Fruit fly (Drosophila melanogaster) whole organism, wandering third instar larva: ENCODE results near the gene Dtd.

ENCODE experiments used
- Abd-B ChIP-seq: fragments of >200 bp; optimal IDR thresholded peaks from 2 replicates; lab custom pipeline; 2017; ENCODE audit warnings: missing biosample characterization, missing genetic modification characterization
- CG32264 ChIP-seq: fragments of 200-800 bp; sonication (Bioruptor generic); optimal IDR thresholded peaks from 2 replicates; lab custom pipeline; 2016; ENCODE audit warnings: missing biosample characterization, missing genetic modification characterization
- CG9705 ChIP-seq: fragments of 200-800 bp; sonication (Bioruptor generic); optimal IDR thresholded peaks from 2 replicates; lab custom pipeline; 2018; ENCODE audit warnings: missing biosample characterization, mild to moderate bottlenecking, missing genetic modification characterization
- CrebA ChIP-seq: fragments of 200-800 bp; sonication (Bioruptor generic); optimal IDR thresholded peaks from 2 replicates; lab custom pipeline; 2016; ENCODE audit warnings: missing biosample characterization, mild to moderate bottlenecking, missing genetic modification characterization, borderline replicate concordance
- Dfd ChIP-seq: fragments of >200 bp; optimal IDR thresholded peaks from 2 replicates; lab custom pipeline; 2017; ENCODE audit warnings: missing biosample characterization, missing genetic modification characterization
- Dif ChIP-seq: fragments of 200-275, 200-300 bp; sonication (Bioruptor generic); optimal IDR thresholded peaks from 2 replicates; lab custom pipeline; 2018; ENCODE audit warnings: missing biosample characterization, missing genetic modification characterization; ENCODE audit not compliant: partially characterized antibody
- GATAd ChIP-seq: sonication (Bioruptor generic); optimal IDR thresholded peaks from 2 replicates; lab custom pipeline; 2016; ENCODE audit warnings: missing biosample characterization, missing genetic modification characterization
- HLH106 ChIP-seq: fragments of 200-800 bp; optimal IDR thresholded peaks from 3 replicates; lab custom pipeline; 2019; ENCODE audit warnings: missing biosample characterization, mild to moderate bottlenecking, missing genetic modification characterization, moderate library complexity
- Hnf4 ChIP-seq: fragments of 200-800 bp; sonication (Bioruptor generic); optimal IDR thresholded peaks from 2 replicates; lab custom pipeline; 2016; ENCODE audit warnings: missing biosample characterization, mild to moderate bottlenecking, missing genetic modification characterization
- Hr78 ChIP-seq: fragments of >200 bp; optimal IDR thresholded peaks from 2 replicates; lab custom pipeline; 2017; ENCODE audit warnings: missing biosample characterization, missing genetic modification characterization
- Hr83 ChIP-seq: fragments of 200-300 bp; sonication (Bioruptor generic); optimal IDR thresholded peaks from 2 replicates; lab custom pipeline; 2016; ENCODE audit warnings: missing biosample characterization, mild to moderate bottlenecking, missing genetic modification characterization, moderate library complexity; ENCODE audit not compliant: poor library complexity, severe bottlenecking
- Jra ChIP-seq: sonication (Bioruptor generic); optimal IDR thresholded peaks from 2 replicates; lab custom pipeline; 2016; ENCODE audit warnings: missing biosample characterization, missing genetic modification characterization
- Mio ChIP-seq: sonication (Bioruptor generic); optimal IDR thresholded peaks from 2 replicates; lab custom pipeline; 2016; ENCODE audit warnings: missing biosample characterization, missing genetic modification characterization
- Myc ChIP-seq: fragments of >200 bp; optimal IDR thresholded peaks from 2 replicates; lab custom pipeline; 2017
- N ChIP-seq: fragments of >200 bp; optimal IDR thresholded peaks from 2 replicates; lab custom pipeline; 2018; ENCODE audit warnings: missing biosample characterization, missing external identifiers, missing genetic modification characterization
- OdsH ChIP-seq: fragments of 200-800 bp; sonication (Bioruptor generic); optimal IDR thresholded peaks from 2 replicates; lab custom pipeline; 2016; ENCODE audit warnings: missing biosample characterization, mild to moderate bottlenecking, missing genetic modification characterization
- Rel ChIP-seq, 2 experiments: fragments of 200-800 bp; sonication (Bioruptor generic) in 1 of 2; optimal IDR thresholded peaks; 2 replicates in 1 of 2; 3 replicates in 1 of 2; lab custom pipeline; 2016 to 2019; ENCODE audit warnings: mild to moderate bottlenecking in 2 of 2, missing biosample characterization in 2 of 2, missing genetic modification characterization in 2 of 2, moderate library complexity in 1 of 2
- Sp1 ChIP-seq: fragments of 200-800 bp; sonication (Bioruptor generic); optimal IDR thresholded peaks from 3 replicates; lab custom pipeline; 2019; ENCODE audit warnings: missing biosample characterization, mild to moderate bottlenecking, missing genetic modification characterization, moderate library complexity
- Vsx2 ChIP-seq: fragments of 200-300, 225-300 bp; sonication (Bioruptor generic); optimal IDR thresholded peaks from 2 replicates; lab custom pipeline; 2018; ENCODE audit warnings: missing biosample characterization, missing genetic modification characterization; ENCODE audit not compliant: partially characterized antibody
- br ChIP-seq: fragments of 200-800 bp; sonication (Bioruptor generic); optimal IDR thresholded peaks from 2 replicates; lab custom pipeline; 2016; ENCODE audit warnings: missing biosample characterization, missing genetic modification characterization
- brk ChIP-seq: fragments of 200-800 bp; sonication (Bioruptor generic); optimal IDR thresholded peaks from 2 replicates; lab custom pipeline; 2016; ENCODE audit warnings: missing biosample characterization, mild to moderate bottlenecking, missing genetic modification characterization
- dl ChIP-seq, 2 experiments: fragments of 175-275, 200-275 bp in 1 of 2; fragments of 200-275 bp in 1 of 2; sonication (Bioruptor generic); optimal IDR thresholded peaks; lab custom pipeline; 2018; ENCODE audit warnings: mild to moderate bottlenecking in 2 of 2, missing biosample characterization in 2 of 2, missing genetic modification characterization in 2 of 2, moderate library complexity in 2 of 2; ENCODE audit not compliant: partially characterized antibody in 2 of 2, insufficient read depth in 1 of 2
- dmrt93B ChIP-seq: fragments of 200-800 bp; sonication (Bioruptor generic); optimal IDR thresholded peaks from 2 replicates; lab custom pipeline; 2018; ENCODE audit warnings: missing biosample characterization, mild to moderate bottlenecking, missing genetic modification characterization
- dsf ChIP-seq: sonication (Bioruptor generic); optimal IDR thresholded peaks from 2 replicates; lab custom pipeline; 2016; ENCODE audit warnings: missing biosample characterization, missing genetic modification characterization, borderline replicate concordance
- foxo ChIP-seq, 2 experiments: fragments of 200-800 bp; sonication (Bioruptor generic); optimal IDR thresholded peaks; 2 replicates in 1 of 2; 3 replicates in 1 of 2; lab custom pipeline; 2016 to 2017; ENCODE audit warnings: missing biosample characterization in 2 of 2, missing genetic modification characterization in 2 of 2
- h ChIP-seq: fragments of 200-800 bp; sonication (Bioruptor generic); optimal IDR thresholded peaks from 3 replicates; lab custom pipeline; 2016; ENCODE audit warnings: missing biosample characterization, mild to moderate bottlenecking, missing genetic modification characterization
- jim ChIP-seq: fragments of 175-275, 200-325 bp; sonication (Bioruptor generic); optimal IDR thresholded peaks from 2 replicates; lab custom pipeline; 2016; ENCODE audit warnings: missing biosample characterization, mild to moderate bottlenecking, missing genetic modification characterization
- lola ChIP-seq: fragments of >200 bp; optimal IDR thresholded peaks from 2 replicates; lab custom pipeline; 2017; ENCODE audit warnings: missing biosample characterization, missing genetic modification characterization
- pan ChIP-seq: fragments of >200 bp; optimal IDR thresholded peaks from 2 replicates; lab custom pipeline; 2017
- psq ChIP-seq: fragments of 200-800 bp; sonication (Bioruptor generic); optimal IDR thresholded peaks from 3 replicates; lab custom pipeline; 2017; ENCODE audit warnings: missing biosample characterization, mild to moderate bottlenecking, missing genetic modification characterization, moderate library complexity
- rgr ChIP-seq: fragments of 200-800 bp; sonication (Bioruptor generic); optimal IDR thresholded peaks from 3 replicates; lab custom pipeline; 2016; ENCODE audit warnings: missing biosample characterization, mild to moderate bottlenecking, missing genetic modification characterization
- sage ChIP-seq: fragments of 200-800 bp; sonication (Bioruptor generic); optimal IDR thresholded peaks from 2 replicates; lab custom pipeline; 2016; ENCODE audit warnings: missing biosample characterization, mild to moderate bottlenecking, missing genetic modification characterization
- sv ChIP-seq: fragments of 200-800 bp; sonication (Bioruptor generic); optimal IDR thresholded peaks from 3 replicates; lab custom pipeline; 2016; ENCODE audit warnings: missing biosample characterization, missing genetic modification characterization
- tai ChIP-seq: sonication (Bioruptor generic); optimal IDR thresholded peaks from 2 replicates; lab custom pipeline; 2016; ENCODE audit warnings: missing biosample characterization, missing genetic modification characterization
- usp ChIP-seq: fragments of >200 bp; optimal IDR thresholded peaks from 2 replicates; lab custom pipeline; 2017; ENCODE audit warnings: missing biosample characterization, missing genetic modification characterization
- woc ChIP-seq: sonication (Bioruptor generic); optimal IDR thresholded peaks from 2 replicates; lab custom pipeline; 2016; ENCODE audit warnings: missing biosample characterization, mild to moderate bottlenecking, missing genetic modification characterization

The Dtd gene

DNA sequence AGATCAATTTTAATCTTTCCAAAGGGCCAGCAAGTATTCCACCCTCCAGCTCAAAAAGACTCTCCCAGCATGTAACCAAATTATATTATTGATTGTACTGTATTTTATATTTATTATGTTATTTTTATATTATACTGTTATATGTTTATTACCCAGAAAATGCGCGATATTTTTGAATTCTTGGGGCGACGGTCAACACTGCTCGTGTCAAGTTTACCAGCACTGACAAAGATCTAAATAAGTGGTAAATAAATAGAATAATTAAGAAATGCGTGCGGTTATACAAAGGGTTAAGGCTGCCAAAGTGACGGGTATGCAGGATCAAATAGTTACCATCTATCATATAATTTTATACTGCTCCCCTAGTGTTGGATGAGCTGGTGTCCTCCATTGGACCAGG is at the start of gene Dtd:
Dtd (plus strand) TSS at position 248 of the 400 bp plus-strand sequence.
- TF ChIP-seq CG32264 (GFP tag; lab: Kevin White, UChicago) (no peak), dmrt93B (no peak), br (GFP tag; lab: Kevin White, UChicago) (no peak)

dm6 chr3R:11392805-11393204 is 37.1 kb upstream of the Dtd start:
- TF ChIP-seq OdsH (GFP tag; lab: Kevin White, UChicago) (no peak), pan (lab: Kevin White, UChicago) (no peak), Dfd (GFP tag; lab: Kevin White, UChicago) (peak; percentile 22), dsf (GFP tag; lab: Kevin White, UChicago) (no peak), usp (GFP tag; lab: Kevin White, UChicago) (no peak), HLH106 (tag; lab: Kevin White, UChicago) (no peak), psq (GFP tag; lab: Kevin White, UChicago) (no peak), h (GFP tag; lab: Kevin White, UChicago) (no peak)

dm6 chr3R:11393896-11394295 is 36.0 kb upstream of the Dtd start:
- TF ChIP-seq woc (GFP tag; lab: Kevin White, UChicago), result no peak
- TF ChIP-seq jim (GFP tag; lab: Kevin White, UChicago), result no peak
- no peak for TF ChIP-seq lola
- no peak for TF ChIP-seq Dfd (GFP tag; lab: Kevin White, UChicago)
- no peak for TF ChIP-seq pan (lab: Kevin White, UChicago)
- no peak for TF ChIP-seq Hr78 (GFP tag; lab: Kevin White, UChicago)

DNA sequence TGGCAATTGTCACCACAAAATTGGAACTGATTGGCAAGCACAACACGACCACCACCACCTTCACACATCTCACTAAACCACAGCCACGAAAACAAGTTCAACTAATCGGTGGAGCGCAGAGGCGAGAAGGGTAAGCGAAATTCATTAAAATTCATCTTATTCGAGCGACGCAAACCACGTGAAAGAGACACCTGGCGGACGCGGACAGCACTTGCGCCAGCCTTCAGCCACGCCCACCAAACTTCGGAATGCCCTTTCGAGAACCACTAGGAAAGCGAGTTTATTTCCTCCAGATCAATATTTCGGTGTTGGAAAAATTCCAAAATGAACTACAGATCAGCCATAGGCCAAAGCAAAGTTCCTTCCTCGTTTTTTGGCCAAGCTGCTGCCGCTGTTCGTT is 34.3 kb upstream of the Dtd start:
- TF ChIP-seq usp (GFP tag; lab: Kevin White, UChicago) (no peak), Dfd (GFP tag; lab: Kevin White, UChicago) (no peak), Vsx2 (no peak), Dif (no peak), h (GFP tag; lab: Kevin White, UChicago) (no peak), N (no peak), woc (GFP tag; lab: Kevin White, UChicago) (no peak), Hr78 (GFP tag; lab: Kevin White, UChicago) (no peak), foxo (GFP tag; optimal IDR thresholded peaks at IDR 0.05; lab: Kevin White, UChicago) (no peak), CrebA (GFP tag; lab: Kevin White, UChicago) (no peak), Abd-B (GFP tag; lab: Kevin White, UChicago) (no peak), Hnf4 (no peak), Sp1 (no peak), Mio (no peak)

- TF ChIP-seq CG32264 (GFP tag; lab: Kevin White, UChicago), result no peak
- TF ChIP-seq dl (GFP tag; optimal IDR thresholded peaks at IDR 0.05; lab: Kevin White, UChicago; ENCODE audit: insufficient read depth in 1 of 2, partially characterized antibody in 2 of 2), result no peak
- no peak for TF ChIP-seq Jra (GFP tag; lab: Kevin White, UChicago)
- no peak for TF ChIP-seq CrebA (GFP tag; lab: Kevin White, UChicago)
- TF ChIP-seq jim (GFP tag; lab: Kevin White, UChicago), result no peak
- no peak for TF ChIP-seq sage (GFP tag; lab: Kevin White, UChicago)
- no peak for TF ChIP-seq foxo (GFP tag; optimal IDR thresholded peaks at IDR 0.05; lab: Kevin White, UChicago)
- TF ChIP-seq brk, result no peak
- no peak for TF ChIP-seq CG9705 (GFP tag; lab: Kevin White, UChicago)
- no peak for TF ChIP-seq dmrt93B
- TF ChIP-seq sv, result no peak
- no peak for TF ChIP-seq Sp1
- TF ChIP-seq Dfd (GFP tag; lab: Kevin White, UChicago), result no peak
- TF ChIP-seq pan (lab: Kevin White, UChicago), result no peak
- TF ChIP-seq Mio, result no peak
- TF ChIP-seq OdsH (GFP tag; lab: Kevin White, UChicago), result no peak
These were observed 27.0 kb upstream of the Dtd start for dm6 chr3R:11402894-11403293.

DNA sequence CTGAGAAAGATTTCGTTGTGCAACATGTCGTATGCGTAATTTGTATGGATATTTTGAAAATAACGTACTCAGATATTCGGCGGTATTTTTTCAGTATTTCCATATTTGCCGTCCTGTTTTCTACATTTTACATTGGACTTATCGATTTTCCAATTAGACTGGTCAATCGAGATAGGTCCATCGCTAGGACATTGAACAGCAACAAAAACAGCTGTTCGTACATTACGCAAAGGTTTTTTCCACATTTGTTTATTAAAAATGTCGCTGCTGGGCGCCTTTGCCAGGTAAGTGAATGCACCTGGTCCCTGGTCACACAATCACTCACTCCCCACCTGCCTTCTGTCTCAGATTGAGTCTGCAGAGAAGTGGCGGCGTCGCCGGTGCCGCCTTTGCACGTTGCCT is 22.1 kb upstream of the Dtd start, which contains the start of gene mRpL40:
mRpL40 (plus strand) TSS at position 186 of the 402 bp plus-strand sequence.
- TF ChIP-seq usp (GFP tag; lab: Kevin White, UChicago) (no peak), dl (GFP tag; optimal IDR thresholded peaks at IDR 0.05; lab: Kevin White, UChicago; ENCODE audit: insufficient read depth in 1 of 2, partially characterized antibody in 2 of 2) (no peak), br (GFP tag; lab: Kevin White, UChicago) (no peak), Myc (lab: Kevin White, UChicago) (no peak), lola (no peak), tai (no peak), sage (GFP tag; lab: Kevin White, UChicago) (no peak), Hnf4 (no peak), rgr (GFP tag; lab: Kevin White, UChicago) (no peak), Rel (GFP tag; optimal IDR thresholded peaks at IDR 0.05; lab: Kevin White, UChicago) (no peak), Rel (tag; optimal IDR thresholded peaks at IDR 0.05; lab: Kevin White, UChicago) (no peak), dsf (GFP tag; lab: Kevin White, UChicago) (no peak), psq (GFP tag; lab: Kevin White, UChicago) (no peak), foxo (GFP tag; optimal IDR thresholded peaks at IDR 0.05; lab: Kevin White, UChicago) (no peak), Hr83 (GFP tag; lab: Kevin White, UChicago) (no peak), pan (lab: Kevin White, UChicago) (no peak), GATAd (no peak), CG32264 (GFP tag; lab: Kevin White, UChicago) (no peak)
- TF ChIP-seq, all 38 proteins: peak for 0
